Worm (Caenorhabditis elegans) whole organism, mixed stage, embryonic: ENCODE results near the gene frpr-21.

Experiments used
- ceh-43 ChIP-seq: fragments of 200-800 bp; sonication (Bioruptor generic); optimal IDR thresholded peaks from 2 replicates; lab custom pipeline; 2018; ENCODE audit warnings: mild to moderate bottlenecking, missing genetic modification characterization, moderate library complexity, missing compliant biosample characterization
- nhr-28 ChIP-seq: fragments of 150-350 bp; optimal IDR thresholded peaks from 2 replicates; lab custom pipeline; 2014; ENCODE audit warnings: missing biosample characterization, missing genetic modification characterization
- pha-4 ChIP-seq: fragments of 150-350 bp; optimal IDR thresholded peaks from 2 replicates; lab custom pipeline; 2018; ENCODE audit warnings: missing biosample characterization, missing genetic modification reagents, missing genetic modification characterization
- unc-39 ChIP-seq: fragments of 150-350 bp; optimal IDR thresholded peaks from 2 replicates; lab custom pipeline; 2014; ENCODE audit warnings: missing biosample characterization, missing genetic modification characterization

ce11 chrII:10369547-10370028 is 52.3 kb downstream of the frpr-21 start, which contains the start of gene ceh-58:
- TF ChIP-seq nhr-28 (tag; lab: Kevin White, UChicago) (no peak), ceh-43 (peak; percentile 53), unc-39 (tag; lab: Kevin White, UChicago) (no peak), pha-4 (no peak)
